Worm (Caenorhabditis elegans) whole organism, midembryonic: ENCODE data around the gene W01C9.2.

Experiments used
- cog-1 ChIP-seq: sonication (generic microtip); optimal IDR thresholded peaks from 2 replicates; lab custom pipeline; 2016; ENCODE audit warnings: missing genetic modification characterization, missing compliant biosample characterization
- flt-1 ChIP-seq: fragments of 200-800 bp; sonication (Bioruptor generic); IDR thresholded peaks from 2 replicates; pipeline ENCODE4 v1.3.6; 2022; ENCODE audit warnings: missing genetic modification characterization, missing compliant biosample characterization
- klf-2 ChIP-seq: fragments of 200-800 bp; sonication (Bioruptor generic); conservative IDR thresholded peaks from 2 replicates; pipeline ENCODE4 v1.3.6; 2022; ENCODE audit warnings: missing genetic modification reagents, missing genetic modification characterization, missing compliant biosample characterization
- ztf-23 ChIP-seq: fragments of 200-800 bp; sonication (Bioruptor generic); IDR thresholded peaks from 2 replicates; pipeline ENCODE4 v1.3.6; 2022; ENCODE audit warnings: missing genetic modification reagents, missing genetic modification characterization, missing compliant biosample characterization

DNA sequence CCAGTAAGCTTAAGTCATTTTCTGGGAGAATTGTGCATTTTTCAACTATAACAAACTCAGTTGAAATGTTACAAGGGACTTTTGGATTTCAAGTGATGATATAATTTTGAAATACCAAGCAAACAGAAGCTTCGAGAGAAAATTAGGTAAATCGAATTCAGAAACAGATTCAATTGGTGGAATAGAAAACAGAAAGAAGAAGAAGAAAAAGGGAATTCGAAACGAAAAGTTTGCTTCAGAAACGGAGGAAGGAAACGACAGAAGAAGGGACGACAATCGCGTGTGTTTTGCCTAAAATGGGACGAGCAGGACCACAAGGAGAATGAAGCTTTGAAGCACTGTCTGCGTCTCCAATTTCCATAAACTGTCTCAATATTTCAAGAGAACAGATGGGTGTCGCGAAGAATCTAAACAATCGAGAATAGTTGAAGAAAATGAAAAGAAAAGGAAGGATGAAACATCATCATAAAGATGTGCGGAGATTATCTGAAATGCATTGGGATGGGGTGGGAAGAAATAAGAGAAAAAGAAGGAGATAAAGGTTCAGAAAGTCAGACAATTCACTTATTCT is 51.6 kb downstream of the W01C9.2 start:
- no peak for TF ChIP-seq klf-2 (GFP tag; lab: Robert Waterston, UW)
- no peak for TF ChIP-seq ztf-23 (GFP tag; lab: Robert Waterston, UW)
- TF ChIP-seq flt-1, result no peak
- no peak for TF ChIP-seq cog-1
